Fruit fly (Drosophila melanogaster): ENCODE results near the gene tal-1A.

The tal-1A gene

DNA sequence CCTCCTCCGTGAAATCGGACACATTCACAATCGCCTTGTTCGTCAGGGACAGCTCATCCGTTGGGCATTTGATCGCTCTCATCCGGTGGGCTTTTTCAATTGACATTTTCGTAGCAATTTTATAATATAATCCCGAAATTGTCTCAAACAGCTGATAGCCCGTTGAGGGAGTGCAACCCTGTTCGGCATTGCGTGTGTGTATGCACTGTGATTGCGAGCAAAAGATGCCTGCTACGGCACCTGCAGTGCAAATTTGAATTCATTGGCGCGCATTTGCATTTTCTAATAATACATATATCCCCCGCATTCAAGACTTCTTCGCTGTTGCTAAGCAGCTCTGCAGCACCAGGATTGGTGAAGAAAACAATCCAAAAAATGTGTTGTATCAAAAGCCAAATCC, 24.9 kb downstream of the tal-1A start, which contains the start of gene Nsf2 (continued):
- no peak for TF ChIP-seq Nf-YA (GFP tag; IDR thresholded peaks at IDR 0.05)
- peak; percentile 59; the same call in 1 of the 3 replicates for TF ChIP-seq ken (GFP tag; IDR thresholded peaks at IDR 0.05)
- TF ChIP-seq trem (tag; optimal IDR thresholded peaks at IDR 0.05): peak; percentile 75
- no peak for TF ChIP-seq rib (GFP tag; IDR thresholded peaks at IDR 0.05)
- TF ChIP-seq sr (GFP tag; IDR thresholded peaks at IDR 0.05): peak; percentile 69; the same call in 2 of the 3 replicates
- TF ChIP-seq CG2712 (tag; optimal IDR thresholded peaks at IDR 0.05): peak; percentile 8
- no peak for TF ChIP-seq CG32772 (GFP tag; IDR thresholded peaks at IDR 0.05)
- TF ChIP-seq CG11560 (tag; IDR thresholded peaks at IDR 0.05): no peak
- no peak for TF ChIP-seq CG7745 (tag; optimal IDR thresholded peaks at IDR 0.05)
- TF ChIP-seq dm (GFP tag; optimal IDR thresholded peaks at IDR 0.05): peak; percentile 7
- TF ChIP-seq Stat92E (GFP tag; optimal IDR thresholded peaks at IDR 0.05): peak in 1 of 3 experiments; percentile 30
- TF ChIP-seq Chrac-16 (GFP tag; optimal IDR thresholded peaks at IDR 0.05): no peak
- TF ChIP-seq CG11695 (GFP tag; IDR thresholded peaks at IDR 0.05): no peak
- TF ChIP-seq hbn (GFP tag; IDR thresholded peaks at IDR 0.05; ENCODE audit: partially characterized antibody): peak; percentile 30; the same call in 1 of the 2 replicates
- TF ChIP-seq sim (GFP tag; IDR thresholded peaks at IDR 0.05): no peak
- TF ChIP-seq exex (tag; optimal IDR thresholded peaks at IDR 0.05): no peak
- TF ChIP-seq MBD-R2 (GFP tag; IDR thresholded peaks at IDR 0.05): peak; percentile 96
- TF ChIP-seq CG11085 (GFP tag; IDR thresholded peaks at IDR 0.05): no peak
- no peak for TF ChIP-seq ac (GFP tag; optimal IDR thresholded peaks at IDR 0.05)
- peak; percentile 76 for TF ChIP-seq CG42726 (GFP tag; IDR thresholded peaks at IDR 0.05; ENCODE audit: partially characterized antibody)
- no peak for TF ChIP-seq CG32532 (GFP tag; IDR thresholded peaks at IDR 0.05)
- TF ChIP-seq CG30020 (tag; optimal IDR thresholded peaks at IDR 0.05): peak; percentile 24
- TF ChIP-seq Med (GFP tag): peak; percentile 75
- no peak for TF ChIP-seq luna (GFP tag; optimal IDR thresholded peaks at IDR 0.05)
- TF ChIP-seq Hr39 (optimal IDR thresholded peaks at IDR 0.05): no peak
- TF ChIP-seq lmd (GFP tag; IDR thresholded peaks at IDR 0.05): peak; percentile 6; the same call in 1 of the 2 replicates
- peak; percentile 18 for TF ChIP-seq Nf-YC (tag; optimal IDR thresholded peaks at IDR 0.05)
- no peak for TF ChIP-seq dpn (GFP tag; optimal IDR thresholded peaks at IDR 0.05)
- TF ChIP-seq p53 (GFP tag; optimal IDR thresholded peaks at IDR 0.05): no peak
- peak; percentile 11 for TF ChIP-seq MTF-1 (GFP tag; optimal IDR thresholded peaks at IDR 0.05; ENCODE audit: borderline replicate concordance)
- TF ChIP-seq sens (GFP tag): peak; percentile 87
- TF ChIP-seq ase (GFP tag; IDR thresholded peaks at IDR 0.05): no peak
- no peak for TF ChIP-seq bigmax (GFP tag; optimal IDR thresholded peaks at IDR 0.05)
- no peak for TF ChIP-seq Nf-YB (GFP tag; optimal IDR thresholded peaks at IDR 0.05)
- peak; percentile 59 for TF ChIP-seq phol (tag; optimal IDR thresholded peaks at IDR 0.05)
- no peak for TF ChIP-seq wor (GFP tag; IDR thresholded peaks at IDR 0.05)
- TF ChIP-seq CG32767 (GFP tag; IDR thresholded peaks at IDR 0.05): peak; percentile 100
- TF ChIP-seq amos (GFP tag; IDR thresholded peaks at IDR 0.05; ENCODE audit: partially characterized antibody): peak; percentile 36; the same call in 1 of the 2 replicates
- TF ChIP-seq CG34224 (GFP tag; IDR thresholded peaks at IDR 0.05; ENCODE audit: partially characterized antibody): peak; percentile 54; the same call in 2 of the 3 replicates
- TF ChIP-seq lov (optimal IDR thresholded peaks at IDR 0.05): no peak
- no peak for TF ChIP-seq lov (GFP tag; IDR thresholded peaks at IDR 0.05)
- TF ChIP-seq gt (GFP tag; IDR thresholded peaks at IDR 0.05): no peak
- no peak for TF ChIP-seq CG12942 (GFP tag; optimal IDR thresholded peaks at IDR 0.05)
- peak; percentile 16 for TF ChIP-seq da (GFP tag; optimal IDR thresholded peaks at IDR 0.05)
- TF ChIP-seq wek (GFP tag; optimal IDR thresholded peaks at IDR 0.05): peak; percentile 14
- no peak for TF ChIP-seq ham (GFP tag; IDR thresholded peaks at IDR 0.05)
- TF ChIP-seq mirr (GFP tag; optimal IDR thresholded peaks at IDR 0.05): no peak
- peak; percentile 57 for TF ChIP-seq CG9797 (GFP tag; optimal IDR thresholded peaks at IDR 0.05)
- TF ChIP-seq CG12659 (GFP tag; optimal IDR thresholded peaks at IDR 0.05): peak; percentile 49
- no peak for TF ChIP-seq CG9215 (GFP tag; IDR thresholded peaks at IDR 0.05)
- no peak for TF ChIP-seq Neu2 (GFP tag; optimal IDR thresholded peaks at IDR 0.05; ENCODE audit: borderline replicate concordance)
- TF ChIP-seq CG12155 (GFP tag; optimal IDR thresholded peaks at IDR 0.05): no peak

Data from whole organism, embryonic.